Worm (Caenorhabditis elegans) whole organism, late embryonic: Measurements from ENCODE around the gene H40L08.1.

Experiments used
- C08G9.2 ChIP-seq: sonication (generic microtip); optimal IDR thresholded peaks from 2 replicates; lab custom pipeline; 2016; ENCODE audit warnings: mild to moderate bottlenecking, missing genetic modification characterization, moderate library complexity, missing compliant biosample characterization
- F13H6.1 ChIP-seq: sonication (generic microtip); optimal IDR thresholded peaks from 2 replicates; lab custom pipeline; 2016; ENCODE audit warnings: missing genetic modification characterization, missing compliant biosample characterization
- K09A11.1 ChIP-seq: sonication (generic microtip); optimal IDR thresholded peaks from 2 replicates; lab custom pipeline; 2017; ENCODE audit warnings: antibody characterized with exemption, mild to moderate bottlenecking, missing genetic modification characterization, missing compliant biosample characterization; ENCODE audit not compliant: insufficient read depth
- ama-1 ChIP-seq: fragments of 150-350 bp; optimal IDR thresholded peaks from 2 replicates; lab custom pipeline; 2014
- ceh-18 ChIP-seq: sonication (generic microtip); optimal IDR thresholded peaks from 2 replicates; lab custom pipeline; 2016; ENCODE audit warnings: missing genetic modification characterization, missing compliant biosample characterization
- ceh-22 ChIP-seq: sonication (generic microtip); optimal IDR thresholded peaks from 2 replicates; lab custom pipeline; 2017; ENCODE audit warnings: missing biosample characterization, missing genetic modification characterization
- ceh-31 ChIP-seq: sonication (generic microtip); optimal IDR thresholded peaks from 2 replicates; lab custom pipeline; 2016; ENCODE audit warnings: missing genetic modification characterization, missing compliant biosample characterization
- ceh-34 ChIP-seq: sonication (generic microtip); optimal IDR thresholded peaks from 2 replicates; lab custom pipeline; 2016; ENCODE audit warnings: mild to moderate bottlenecking, missing genetic modification characterization, missing compliant biosample characterization
- ceh-45 ChIP-seq: fragments of 200-800 bp; sonication (Bioruptor generic); IDR thresholded peaks from 2 replicates; pipeline ENCODE4 v1.3.6; 2022; ENCODE audit warnings: missing genetic modification reagents, missing genetic modification characterization, missing compliant biosample characterization
- ceh-48 ChIP-seq: sonication (generic microtip); optimal IDR thresholded peaks from 2 replicates; lab custom pipeline; 2016; ENCODE audit warnings: missing genetic modification characterization, inconsistent platforms, missing compliant biosample characterization
- dmd-4 ChIP-seq: sonication (generic microtip); optimal IDR thresholded peaks from 2 replicates; lab custom pipeline; 2016; ENCODE audit warnings: borderline replicate concordance, missing genetic modification characterization, missing compliant biosample characterization
- fax-1 ChIP-seq: sonication (generic microtip); optimal IDR thresholded peaks from 2 replicates; lab custom pipeline; 2016; ENCODE audit warnings: missing genotype, missing genetic modification characterization, missing compliant biosample characterization
- fkh-10 ChIP-seq: fragments of 150-350 bp; optimal IDR thresholded peaks from 2 replicates; lab custom pipeline; 2014; ENCODE audit warnings: missing biosample characterization, missing genetic modification reagents, missing genetic modification characterization
- fkh-6 ChIP-seq: sonication (generic microtip); optimal IDR thresholded peaks from 2 replicates; lab custom pipeline; 2016; ENCODE audit warnings: missing genetic modification characterization, missing compliant biosample characterization
- hlh-13 ChIP-seq: fragments of 200-800 bp; sonication (Bioruptor generic); optimal IDR thresholded peaks from 2 replicates; lab custom pipeline; 2018; ENCODE audit warnings: mild to moderate bottlenecking, missing genetic modification characterization, missing compliant biosample characterization
- hlh-15 ChIP-seq: sonication (generic microtip); optimal IDR thresholded peaks from 2 replicates; lab custom pipeline; 2016; ENCODE audit warnings: missing genetic modification characterization, missing compliant biosample characterization
- hlh-30 ChIP-seq: sonication (generic microtip); optimal IDR thresholded peaks from 2 replicates; lab custom pipeline; 2017; ENCODE audit warnings: antibody characterized with exemption, missing genetic modification characterization, missing compliant biosample characterization; ENCODE audit not compliant: insufficient read depth
- hlh-8 ChIP-seq: sonication (generic microtip); optimal IDR thresholded peaks from 2 replicates; lab custom pipeline; 2016; ENCODE audit warnings: missing genotype, missing genetic modification characterization, missing compliant biosample characterization
- lin-11 ChIP-seq: fragments of 200-800 bp; sonication (Bioruptor generic); optimal IDR thresholded peaks from 2 replicates; lab custom pipeline; 2018; ENCODE audit warnings: mild to moderate bottlenecking, missing genetic modification characterization, missing compliant biosample characterization
- mec-3 ChIP-seq: sonication (generic microtip); optimal IDR thresholded peaks from 2 replicates; lab custom pipeline; 2016; ENCODE audit warnings: borderline replicate concordance, missing genetic modification characterization, missing compliant biosample characterization
- nfya-1 ChIP-seq: sonication (generic microtip); optimal IDR thresholded peaks from 2 replicates; lab custom pipeline; 2017; ENCODE audit warnings: missing genetic modification characterization, mild to moderate bottlenecking, missing compliant biosample characterization, antibody characterized with exemption, moderate library complexity
- pha-4 ChIP-seq: fragments of 150-350 bp; optimal IDR thresholded peaks from 2 replicates; lab custom pipeline; 2018; ENCODE audit warnings: missing biosample characterization, missing genetic modification reagents, missing genetic modification characterization
- ref-2 ChIP-seq: sonication (generic microtip); optimal IDR thresholded peaks from 2 replicates; lab custom pipeline; 2016; ENCODE audit warnings: missing genetic modification characterization, missing compliant biosample characterization
- rnt-1 ChIP-seq: sonication (generic microtip); optimal IDR thresholded peaks from 2 replicates; lab custom pipeline; 2016; ENCODE audit warnings: missing genetic modification characterization, missing compliant biosample characterization
- sox-2 ChIP-seq: fragments of 200-800 bp; sonication (Bioruptor generic); IDR thresholded peaks from 2 replicates; pipeline ENCODE4 v1.3.6; 2022; ENCODE audit warnings: missing genetic modification reagents, missing genetic modification characterization, missing compliant biosample characterization
- sox-4 ChIP-seq: sonication (generic microtip); optimal IDR thresholded peaks from 2 replicates; lab custom pipeline; 2017; ENCODE audit warnings: mild to moderate bottlenecking, missing genetic modification characterization, inconsistent platforms, missing compliant biosample characterization
- tbx-7 ChIP-seq: sonication (generic microtip); optimal IDR thresholded peaks from 2 replicates; lab custom pipeline; 2016; ENCODE audit warnings: missing genotype, missing genetic modification characterization, missing compliant biosample characterization
- ttx-3 ChIP-seq: sonication (generic microtip); optimal IDR thresholded peaks from 2 replicates; lab custom pipeline; 2016; ENCODE audit warnings: missing genetic modification reagents, missing genetic modification characterization, missing compliant biosample characterization
- unc-3 ChIP-seq, 2 experiments: fragments of 200-800 bp in 1 of 2; sonication (Bioruptor generic) in 1 of 2; sonication (generic microtip) in 1 of 2; conservative IDR thresholded peaks in 1 of 2; optimal IDR thresholded peaks in 1 of 2; 2 replicates each; pipeline versions ENCODE4 v1.3.6 to Lab custom; 2016 to 2022; ENCODE audit warnings: missing compliant biosample characterization in 2 of 2, missing genetic modification characterization in 2 of 2, missing genetic modification reagents in 1 of 2
- unc-42 ChIP-seq: sonication (generic microtip); optimal IDR thresholded peaks from 2 replicates; lab custom pipeline; 2016; ENCODE audit warnings: missing genotype, missing genetic modification characterization, missing compliant biosample characterization
- unc-86 ChIP-seq: sonication (generic microtip); optimal IDR thresholded peaks from 2 replicates; lab custom pipeline; 2016; ENCODE audit warnings: missing genetic modification characterization, missing compliant biosample characterization
- zip-5 ChIP-seq: sonication (generic microtip); optimal IDR thresholded peaks from 2 replicates; lab custom pipeline; 2016; ENCODE audit warnings: missing genetic modification characterization, missing compliant biosample characterization
- ztf-16 ChIP-seq: sonication (generic microtip); optimal IDR thresholded peaks from 2 replicates; lab custom pipeline; 2017; ENCODE audit warnings: missing genetic modification characterization, missing compliant biosample characterization

H40L08.1 gene

ce11 chrX:15116514-15116913, 32.6 kb upstream of the H40L08.1 start, which contains the start of gene R07D5.2:
R07D5.2 (minus strand) TSS chrX:15116614.
- TF ChIP-seq pha-4 (tag; lab: Kevin White, UChicago) (no peak), hlh-30 (tag; lab: Kevin White, UChicago) (no peak), fkh-10 (GFP tag; lab: Kevin White, UChicago) (no peak), unc-3 (GFP tag; conservative IDR thresholded peaks at IDR 0.05; lab: Robert Waterston, UW) (no peak), unc-3 (tag; optimal IDR thresholded peaks at IDR 0.05; lab: Kevin White, UChicago) (no peak), C08G9.2 (tag; lab: Kevin White, UChicago) (no peak), ceh-45 (GFP tag; lab: Robert Waterston, UW) (no peak), ceh-31 (tag; lab: Kevin White, UChicago) (no peak), ceh-48 (no peak), unc-42 (tag; lab: Kevin White, UChicago) (no peak), hlh-15 (tag; lab: Kevin White, UChicago) (no peak), ceh-22 (tag; lab: Kevin White, UChicago) (no peak), mec-3 (tag; lab: Kevin White, UChicago) (no peak)

ce11 chrX:15115748-15116147, 31.9 kb upstream of the H40L08.1 start:
- no peak for TF ChIP-seq zip-5
- no peak for TF ChIP-seq F13H6.1
- TF ChIP-seq rnt-1: no peak
- TF ChIP-seq K09A11.1 (tag; lab: Kevin White, UChicago): no peak
- no peak for TF ChIP-seq sox-2 (GFP tag; lab: Robert Waterston, UW)
- no peak for TF ChIP-seq unc-86 (tag; lab: Kevin White, UChicago)
- TF ChIP-seq nfya-1 (tag; lab: Kevin White, UChicago): no peak
- TF ChIP-seq ama-1: no peak
- TF ChIP-seq ttx-3 (tag; lab: Kevin White, UChicago): no peak
- TF ChIP-seq fax-1 (tag; lab: Kevin White, UChicago): no peak
- no peak for TF ChIP-seq ceh-31 (tag; lab: Kevin White, UChicago)
- TF ChIP-seq hlh-8 (tag; lab: Kevin White, UChicago): no peak
- no peak for TF ChIP-seq hlh-13
- TF ChIP-seq unc-3 (GFP tag; conservative IDR thresholded peaks at IDR 0.05; lab: Robert Waterston, UW): no peak
- TF ChIP-seq unc-3 (tag; optimal IDR thresholded peaks at IDR 0.05; lab: Kevin White, UChicago): no peak
- TF ChIP-seq hlh-30 (tag; lab: Kevin White, UChicago): no peak

- no peak for TF ChIP-seq tbx-7 (tag; lab: Kevin White, UChicago)
- no peak for TF ChIP-seq ceh-34 (tag; lab: Kevin White, UChicago)
- no peak for TF ChIP-seq sox-4 (tag; lab: Kevin White, UChicago)
- no peak for TF ChIP-seq ztf-16 (tag; lab: Kevin White, UChicago)
- TF ChIP-seq ceh-18 (tag; lab: Kevin White, UChicago): no peak
- TF ChIP-seq ceh-31 (tag; lab: Kevin White, UChicago): no peak
- no peak for TF ChIP-seq lin-11 (tag; lab: Kevin White, UChicago)
- TF ChIP-seq dmd-4: no peak
- no peak for TF ChIP-seq unc-3 (GFP tag; conservative IDR thresholded peaks at IDR 0.05; lab: Robert Waterston, UW)
- TF ChIP-seq unc-3 (tag; optimal IDR thresholded peaks at IDR 0.05; lab: Kevin White, UChicago): no peak
Measured at ce11 chrX:15112172-15112571, 28.3 kb upstream of the H40L08.1 start.

- TF ChIP-seq ceh-22 (tag; lab: Kevin White, UChicago) (no peak), C08G9.2 (tag; lab: Kevin White, UChicago) (peak; percentile 18), ref-2 (tag; lab: Kevin White, UChicago) (peak; percentile 21), fkh-6 (tag; lab: Kevin White, UChicago) (peak; percentile 4), hlh-13 (no peak)
Measured at ce11 chrX:15107747-15108252, 23.9 kb upstream of the H40L08.1 start, which contains the start of gene mlt-9. mlt-9 (minus strand) TSS chrX:15107797.
